Fruit fly (Drosophila melanogaster) whole organism, embryonic: Measurements from ENCODE around the gene SMSr.

Experiments
- Atf-2 ChIP-seq: fragments of 200-800 bp; sonication (Bioruptor generic); optimal IDR thresholded peaks from 2 replicates; lab custom pipeline; 2016; ENCODE audit warnings: missing biosample characterization, missing genetic modification characterization
- B-H2 ChIP-seq: fragments of 200-800 bp; sonication (Bioruptor generic); optimal IDR thresholded peaks from 2 replicates; lab custom pipeline; 2018; ENCODE audit warnings: missing biosample characterization, mild to moderate bottlenecking, missing genetic modification characterization
- Bteb2 ChIP-seq: fragments of 200-800 bp; sonication (Bioruptor generic); optimal IDR thresholded peaks from 2 replicates; lab custom pipeline; 2016; ENCODE audit warnings: missing biosample characterization, missing genetic modification characterization
- CG12155 ChIP-seq: fragments of 200-800 bp; sonication (Bioruptor generic); optimal IDR thresholded peaks from 3 replicates; lab custom pipeline; 2016; ENCODE audit warnings: missing biosample characterization, missing genetic modification characterization
- CG13424 ChIP-seq: fragments of 200-800 bp; sonication (Bioruptor generic); optimal IDR thresholded peaks from 2 replicates; lab custom pipeline; 2019; ENCODE audit warnings: missing biosample characterization, mild to moderate bottlenecking, missing genetic modification characterization, moderate library complexity
- CG14965 ChIP-seq: fragments of 200-800 bp; sonication (Bioruptor generic); optimal IDR thresholded peaks from 2 replicates; lab custom pipeline; 2016; ENCODE audit warnings: missing biosample characterization, missing genetic modification characterization, borderline replicate concordance
- CG18011 ChIP-seq: fragments of 200-800 bp; sonication (Bioruptor generic); optimal IDR thresholded peaks from 2 replicates; lab custom pipeline; 2017; ENCODE audit warnings: missing biosample characterization, missing genetic modification characterization, mild to moderate bottlenecking, moderate library complexity, missing genotype
- CG2116 ChIP-seq: fragments of 200-800 bp; sonication (Bioruptor generic); optimal IDR thresholded peaks from 3 replicates; lab custom pipeline; 2018; ENCODE audit warnings: missing biosample characterization, mild to moderate bottlenecking, missing genetic modification characterization
- CG4617 ChIP-seq: fragments of 200-800 bp; sonication (Bioruptor generic); optimal IDR thresholded peaks from 3 replicates; lab custom pipeline; 2016; ENCODE audit warnings: missing biosample characterization, missing genetic modification characterization, borderline replicate concordance
- CG6854 ChIP-seq: fragments of 200-800 bp; sonication (Bioruptor generic); optimal IDR thresholded peaks from 3 replicates; lab custom pipeline; 2017; ENCODE audit warnings: missing biosample characterization, mild to moderate bottlenecking, missing genetic modification characterization
- CG7357 ChIP-seq: fragments of 200-800 bp; sonication (Bioruptor generic); IDR thresholded peaks from 3 replicates; pipeline ENCODE4 v1.3.6; 2022; ENCODE audit warnings: missing biosample characterization, missing genetic modification characterization
- CG9609 ChIP-seq: fragments of 200-800 bp; sonication (Bioruptor generic); optimal IDR thresholded peaks from 3 replicates; lab custom pipeline; 2016; ENCODE audit warnings: missing biosample characterization, missing genetic modification characterization
- CG9797 ChIP-seq: fragments of 200-800 bp; sonication (Bioruptor generic); optimal IDR thresholded peaks from 3 replicates; lab custom pipeline; 2018; ENCODE audit warnings: missing biosample characterization, mild to moderate bottlenecking, missing genetic modification characterization
- D19B ChIP-seq: fragments of 200-800 bp; sonication (Bioruptor generic); optimal IDR thresholded peaks from 2 replicates; lab custom pipeline; 2017; ENCODE audit warnings: missing biosample characterization, mild to moderate bottlenecking, missing genetic modification characterization
- Dip3 ChIP-seq: fragments of 200-800 bp; sonication (Bioruptor generic); optimal IDR thresholded peaks from 3 replicates; lab custom pipeline; 2016; ENCODE audit warnings: missing biosample characterization, missing genetic modification characterization
- E2f2 ChIP-seq: fragments of 200-800 bp; sonication (Bioruptor generic); IDR thresholded peaks from 2 replicates; pipeline ENCODE4 v1.3.6; 2022; ENCODE audit warnings: missing biosample characterization, missing genetic modification characterization
- ERR ChIP-seq: fragments of 200-800 bp; sonication (Bioruptor generic); optimal IDR thresholded peaks from 2 replicates; lab custom pipeline; 2016; ENCODE audit warnings: missing biosample characterization, missing genetic modification characterization
- Ets97D ChIP-seq: fragments of 200-800 bp; sonication (Bioruptor generic); optimal IDR thresholded peaks from 3 replicates; lab custom pipeline; 2016; ENCODE audit warnings: missing biosample characterization, missing genetic modification characterization
- Gug ChIP-seq: fragments of 200-800 bp; sonication (Bioruptor generic); IDR thresholded peaks from 4 replicates; pipeline ENCODE4 v1.3.6; 2022; ENCODE audit warnings: missing biosample characterization, missing genetic modification characterization
- H15 ChIP-seq: fragments of 200-800 bp; sonication (Bioruptor generic); IDR thresholded peaks from 3 replicates; pipeline ENCODE4 v1.3.6; 2022; ENCODE audit warnings: missing biosample characterization, missing genetic modification characterization
- Hr51 ChIP-seq, 2 experiments: fragments of 200-800 bp; sonication (Bioruptor generic); optimal IDR thresholded peaks; 2 replicates in 1 of 2; 3 replicates in 1 of 2; lab custom pipeline; 2016 to 2018; ENCODE audit warnings: missing biosample characterization in 2 of 2, missing genetic modification characterization in 2 of 2, mild to moderate bottlenecking in 1 of 2, moderate library complexity in 1 of 2
- Hsf ChIP-seq: fragments of 200-800 bp; sonication (Bioruptor generic); optimal IDR thresholded peaks from 3 replicates; lab custom pipeline; 2016; ENCODE audit warnings: missing biosample characterization, missing genetic modification characterization
- Max ChIP-seq: fragments of 200-800 bp; sonication (Bioruptor generic); optimal IDR thresholded peaks from 2 replicates; lab custom pipeline; 2016; ENCODE audit warnings: missing biosample characterization, mild to moderate bottlenecking, missing genetic modification characterization
- NC2α ChIP-seq: fragments of 200-800 bp; sonication (Bioruptor generic); optimal IDR thresholded peaks from 2 replicates; lab custom pipeline; 2016; ENCODE audit warnings: missing biosample characterization, missing genetic modification characterization
- Neu2 ChIP-seq: fragments of 200-800 bp; sonication (Bioruptor generic); optimal IDR thresholded peaks from 3 replicates; lab custom pipeline; 2016; ENCODE audit warnings: missing biosample characterization, missing genetic modification characterization, borderline replicate concordance
- Nf-YA ChIP-seq: fragments of 200-800 bp; sonication (Bioruptor generic); IDR thresholded peaks from 2 replicates; pipeline ENCODE4 v1.3.6; 2022; ENCODE audit warnings: missing biosample characterization, missing genetic modification characterization
- Nf-YC ChIP-seq: fragments of 200-800 bp; optimal IDR thresholded peaks from 3 replicates; lab custom pipeline; 2019; ENCODE audit warnings: missing biosample characterization, mild to moderate bottlenecking, missing genetic modification characterization, moderate library complexity
- Opbp ChIP-seq: fragments of 200-800 bp; sonication (Bioruptor generic); IDR thresholded peaks from 3 replicates; pipeline ENCODE4 v1.3.6; 2022; ENCODE audit warnings: missing biosample characterization, missing genetic modification characterization; ENCODE audit not compliant: partially characterized antibody
- Optix ChIP-seq: fragments of 200-800 bp; sonication (Bioruptor generic); IDR thresholded peaks from 3 replicates; pipeline ENCODE4 v1.3.6; 2022; ENCODE audit warnings: missing biosample characterization, missing genetic modification characterization
- Usf ChIP-seq: fragments of 200-800 bp; sonication (Bioruptor generic); optimal IDR thresholded peaks from 2 replicates; lab custom pipeline; 2017; ENCODE audit warnings: missing genotype, missing biosample characterization, missing genetic modification characterization
- bowl ChIP-seq: fragments of 200-800 bp; sonication (Bioruptor generic); IDR thresholded peaks from 2 replicates; pipeline ENCODE4 v1.3.6; 2022; ENCODE audit warnings: missing biosample characterization, missing genetic modification characterization
- ci ChIP-seq: fragments of 200-800 bp; sonication (Bioruptor generic); IDR thresholded peaks from 3 replicates; pipeline ENCODE4 v1.3.6; 2022; ENCODE audit warnings: missing biosample characterization, missing genetic modification characterization
- crp ChIP-seq, 2 experiments: fragments of 200-800 bp; sonication (Bioruptor generic); optimal IDR thresholded peaks; 2 replicates in 1 of 2; 3 replicates in 1 of 2; lab custom pipeline; 2017; ENCODE audit warnings: missing biosample characterization in 2 of 2, missing genetic modification characterization in 2 of 2, mild to moderate bottlenecking in 1 of 2, moderate library complexity in 1 of 2
- gce ChIP-seq: fragments of 200-800 bp; sonication (Bioruptor generic); IDR thresholded peaks from 3 replicates; pipeline ENCODE4 v1.3.6; 2022; ENCODE audit warnings: missing biosample characterization, missing genetic modification characterization
- hth ChIP-seq: fragments of >200 bp; optimal IDR thresholded peaks from 2 replicates; lab custom pipeline; 2017; ENCODE audit warnings: inconsistent platforms
- inv ChIP-seq: fragments of 200-800 bp; sonication (Bioruptor generic); IDR thresholded peaks from 2 replicates; pipeline ENCODE4 v1.3.6; 2022; ENCODE audit warnings: missing biosample characterization, missing genetic modification characterization; ENCODE audit not compliant: partially characterized antibody
- lov ChIP-seq, 2 experiments: fragments of 200-800 bp in 1 of 2; fragments of >200 bp in 1 of 2; sonication (Bioruptor generic) in 1 of 2; IDR thresholded peaks in 1 of 2; optimal IDR thresholded peaks in 1 of 2; 2 replicates in 1 of 2; 3 replicates in 1 of 2; pipeline versions ENCODE4 v1.3.6 to Lab custom; 2017 to 2022; ENCODE audit warnings: missing biosample characterization in 1 of 2, missing genetic modification characterization in 1 of 2
- run ChIP-seq: fragments of 200-800 bp; sonication (Bioruptor generic); optimal IDR thresholded peaks from 3 replicates; lab custom pipeline; 2018; ENCODE audit warnings: missing biosample characterization, mild to moderate bottlenecking, missing genetic modification characterization
- salm ChIP-seq: fragments of 200-800 bp; sonication (Bioruptor generic); optimal IDR thresholded peaks from 2 replicates; lab custom pipeline; 2018; ENCODE audit warnings: missing biosample characterization, mild to moderate bottlenecking, missing genetic modification characterization
- schlank ChIP-seq: fragments of 200-800 bp; sonication (Bioruptor generic); optimal IDR thresholded peaks from 2 replicates; lab custom pipeline; 2018; ENCODE audit warnings: missing biosample characterization, mild to moderate bottlenecking, missing genetic modification characterization
- sisA ChIP-seq: fragments of 200-800 bp; sonication (Bioruptor generic); IDR thresholded peaks from 2 replicates; pipeline ENCODE4 v1.3.6; 2022; ENCODE audit warnings: missing biosample characterization, missing genetic modification characterization
- so ChIP-seq: fragments of 200-800 bp; sonication (Bioruptor generic); IDR thresholded peaks from 3 replicates; pipeline ENCODE4 v1.3.6; 2022; ENCODE audit warnings: missing biosample characterization, missing genetic modification characterization
- sr ChIP-seq: fragments of 200-800 bp; sonication (Bioruptor generic); IDR thresholded peaks from 3 replicates; pipeline ENCODE4 v1.3.6; 2022; ENCODE audit warnings: missing biosample characterization, missing genetic modification characterization
- tgo ChIP-seq: fragments of 200-800 bp; sonication (Bioruptor generic); IDR thresholded peaks from 3 replicates; pipeline ENCODE4 v1.3.6; 2022; ENCODE audit warnings: missing biosample characterization, missing genetic modification characterization
- tio ChIP-seq: fragments of 200-800 bp; sonication (Bioruptor generic); optimal IDR thresholded peaks from 2 replicates; lab custom pipeline; 2017; ENCODE audit warnings: missing biosample characterization, missing genetic modification characterization, inconsistent platforms
- trh ChIP-seq: fragments of 200-800 bp; sonication (Bioruptor generic); optimal IDR thresholded peaks from 2 replicates; lab custom pipeline; 2016; ENCODE audit warnings: missing biosample characterization, missing genetic modification characterization

SMSr gene

dm6 chr3L:7347984-7348631 is 33.2 kb downstream of the SMSr start, which contains the start of the genes Srp19 and qm (continued):
- TF ChIP-seq inv (GFP tag; lab: Robert Waterston, UW) (peak; percentile 88), Bteb2 (GFP tag; lab: Kevin White, UChicago) (no peak), sisA (peak; percentile 46; the same call in 1 of the 2 replicates), Atf-2 (GFP tag; lab: Kevin White, UChicago) (peak; percentile 0), tio (GFP tag; lab: Kevin White, UChicago) (no peak), CG4617 (GFP tag; lab: Kevin White, UChicago) (peak; percentile 19), CG7357 (GFP tag; lab: Robert Waterston, UW) (no peak), bowl (no peak), B-H2 (GFP tag; lab: Kevin White, UChicago) (no peak), Max (GFP tag; lab: Kevin White, UChicago) (peak; percentile 44)
- TF ChIP-seq, all 482 proteins: peak for 264

- TF ChIP-seq lov (optimal IDR thresholded peaks at IDR 0.05; lab: Kevin White, UChicago) (no peak), lov (GFP tag; IDR thresholded peaks at IDR 0.05; lab: Robert Waterston, UW) (no peak), CG12155 (no peak), so (GFP tag; lab: Robert Waterston, UW) (no peak), gce (no peak), salm (tag; lab: Kevin White, UChicago) (no peak), CG6854 (no peak), CG9797 (GFP tag; lab: Kevin White, UChicago) (no peak), Opbp (GFP tag; lab: Robert Waterston, UW) (no peak), tgo (GFP tag; lab: Robert Waterston, UW) (no peak), CG18011 (GFP tag; lab: Kevin White, UChicago) (no peak), crp (GFP tag; optimal IDR thresholded peaks at IDR 0.05; lab: Kevin White, UChicago) (no peak), tio (GFP tag; lab: Kevin White, UChicago) (no peak), run (tag; lab: Kevin White, UChicago) (no peak), E2f2 (GFP tag; lab: Robert Waterston, UW) (no peak), trh (GFP tag; lab: Kevin White, UChicago) (no peak)
Measured at dm6 chr3L:7346951-7347350, 34.3 kb downstream of the SMSr start, which contains the start of gene CG14834. CG14834 (minus strand) TSS chr3L:7347123.

dm6 chr3L:7344965-7345427 is 36.3 kb downstream of the SMSr start, which contains the start of gene Cln7:
Cln7 (minus strand) TSS chr3L:7345183.
- no peak for TF ChIP-seq D19B (GFP tag; lab: Kevin White, UChicago)
- TF ChIP-seq Usf (GFP tag; lab: Kevin White, UChicago), result no peak
- peak; percentile 15 for TF ChIP-seq schlank (tag; lab: Kevin White, UChicago)
- TF ChIP-seq CG2116 (GFP tag; lab: Kevin White, UChicago), result peak; percentile 5
- peak; percentile 9 for TF ChIP-seq Ets97D (GFP tag; lab: Kevin White, UChicago)
- peak; percentile 81 for TF ChIP-seq ci (GFP tag; lab: Robert Waterston, UW)
- no peak for TF ChIP-seq bowl
- no peak; the same call in 2 of the 3 replicates for TF ChIP-seq so (GFP tag; lab: Robert Waterston, UW)
- TF ChIP-seq sr (GFP tag; lab: Robert Waterston, UW), result peak; percentile 44; the same call in 1 of the 3 replicates
- no peak for TF ChIP-seq NC2α (GFP tag; lab: Kevin White, UChicago)
- no peak for TF ChIP-seq CG9609 (GFP tag; lab: Kevin White, UChicago)
- TF ChIP-seq Dip3 (GFP tag; lab: Kevin White, UChicago), result no peak
- TF ChIP-seq B-H2 (GFP tag; lab: Kevin White, UChicago), result peak; percentile 65
- no peak for TF ChIP-seq Gug (GFP tag; lab: Robert Waterston, UW)
- TF ChIP-seq CG14965 (GFP tag; lab: Kevin White, UChicago), result no peak
- peak; percentile 70 for TF ChIP-seq Nf-YC (tag; lab: Kevin White, UChicago)
- TF ChIP-seq H15 (GFP tag; lab: Robert Waterston, UW), result no peak
- TF ChIP-seq Nf-YA (GFP tag; lab: Robert Waterston, UW), result no peak; the same call in 1 of the 2 replicates
- TF ChIP-seq Neu2 (GFP tag; lab: Kevin White, UChicago), result no peak
- no peak for TF ChIP-seq Hsf (GFP tag; lab: Kevin White, UChicago)
- TF ChIP-seq CG13424, result peak; percentile 20
- TF ChIP-seq ERR (GFP tag; lab: Kevin White, UChicago), result peak; percentile 22
- TF ChIP-seq hth (lab: Kevin White, UChicago), result no peak
- no peak for TF ChIP-seq Hr51 (GFP tag; optimal IDR thresholded peaks at IDR 0.05; lab: Kevin White, UChicago)
- peak; percentile 38; the same call in 1 of the 3 replicates for TF ChIP-seq Optix (GFP tag; lab: Robert Waterston, UW)
